Fruit fly (Drosophila melanogaster): ENCODE data around the gene AhcyL2.

AhcyL2 gene

dm6 chr3R:16986181-16987074, 4.5 kb upstream of the AhcyL2 start (continued):
- peak; percentile 86 for TF ChIP-seq CG3838 (GFP tag; optimal IDR thresholded peaks at IDR 0.05)
- TF ChIP-seq Camta (GFP tag; optimal IDR thresholded peaks at IDR 0.05): peak; percentile 86
- peak; percentile 83 for TF ChIP-seq ssp (GFP tag; IDR thresholded peaks at IDR 0.05)
- peak; percentile 38 for TF ChIP-seq MESR4 (GFP tag; optimal IDR thresholded peaks at IDR 0.05)
- TF ChIP-seq mam (GFP tag; optimal IDR thresholded peaks at IDR 0.05): peak; percentile 98
- no peak for TF ChIP-seq CG8478 (optimal IDR thresholded peaks at IDR 0.05)
- TF ChIP-seq kni (GFP tag; optimal IDR thresholded peaks at IDR 0.05): peak; percentile 11
- TF ChIP-seq Pdp1 (GFP tag; optimal IDR thresholded peaks at IDR 0.05): peak; percentile 94 to 96
- peak; percentile 78 for TF ChIP-seq CG15479 (GFP tag; optimal IDR thresholded peaks at IDR 0.05)
- TF ChIP-seq Max (GFP tag; optimal IDR thresholded peaks at IDR 0.05): peak; percentile 83
- TF ChIP-seq CG7963 (GFP tag; IDR thresholded peaks at IDR 0.05; ENCODE audit: partially characterized antibody): no peak
- peak; percentile 98 for TF ChIP-seq wdn (GFP tag; IDR thresholded peaks at IDR 0.05)
- peak; percentile 70 for TF ChIP-seq CG4820 (GFP tag; optimal IDR thresholded peaks at IDR 0.05)
- TF ChIP-seq Dfd (GFP tag; optimal IDR thresholded peaks at IDR 0.05): no peak
- TF ChIP-seq GATAe (GFP tag; conservative IDR thresholded peaks at IDR 0.05): peak; percentile 95
- peak; percentile 98 for TF ChIP-seq CG3847 (GFP tag; IDR thresholded peaks at IDR 0.05)
- peak; percentile 97 for TF ChIP-seq CG11247 (GFP tag; IDR thresholded peaks at IDR 0.05)
- peak; percentile 85 for TF ChIP-seq NC2β (GFP tag; optimal IDR thresholded peaks at IDR 0.05)
- peak; percentile 78 for TF ChIP-seq wek (GFP tag; optimal IDR thresholded peaks at IDR 0.05)
- peak; percentile 89 for TF ChIP-seq odd (GFP tag; optimal IDR thresholded peaks at IDR 0.05)
- TF ChIP-seq insv (GFP tag; optimal IDR thresholded peaks at IDR 0.05): peak; percentile 39 to 65
- TF ChIP-seq CG8388 (GFP tag; optimal IDR thresholded peaks at IDR 0.05): peak; percentile 63
- no peak for TF ChIP-seq Dll (GFP tag; IDR thresholded peaks at IDR 0.05; ENCODE audit: partially characterized antibody)
- TF ChIP-seq CG6765 (GFP tag; optimal IDR thresholded peaks at IDR 0.05): peak; percentile 88
- TF ChIP-seq Mrtf (GFP tag; IDR thresholded peaks at IDR 0.05): peak; percentile 97
- peak; percentile 93 for TF ChIP-seq B-H1 (GFP tag; IDR thresholded peaks at IDR 0.05)
- peak; percentile 86 for TF ChIP-seq CG11696 (GFP tag; IDR thresholded peaks at IDR 0.05)

- TF ChIP-seq row (GFP tag; IDR thresholded peaks at IDR 0.05): peak; percentile 45
- no peak for TF ChIP-seq Gsc (GFP tag; IDR thresholded peaks at IDR 0.05)
- peak; percentile 78 for TF ChIP-seq Med (GFP tag)
- TF ChIP-seq TFAM (GFP tag; optimal IDR thresholded peaks at IDR 0.05): no peak
- peak; percentile 18 for TF ChIP-seq CG11504 (tag; optimal IDR thresholded peaks at IDR 0.05)
- peak; percentile 82 for TF ChIP-seq D19B (GFP tag; optimal IDR thresholded peaks at IDR 0.05)
- TF ChIP-seq NK7.1 (GFP tag; optimal IDR thresholded peaks at IDR 0.05): no peak
- TF ChIP-seq lbe (GFP tag; optimal IDR thresholded peaks at IDR 0.05): peak; percentile 12
- TF ChIP-seq Xbp1 (GFP tag; optimal IDR thresholded peaks at IDR 0.05): peak; percentile 4
- peak in 1 of 2 experiments; percentile 9 for TF ChIP-seq Hr51 (GFP tag; optimal IDR thresholded peaks at IDR 0.05)
- TF ChIP-seq Asciz (GFP tag; optimal IDR thresholded peaks at IDR 0.05): no peak
- TF ChIP-seq gem (tag; optimal IDR thresholded peaks at IDR 0.05): peak; percentile 19
- peak; percentile 64 for TF ChIP-seq vvl (GFP tag; IDR thresholded peaks at IDR 0.05)
- peak; percentile 52 for TF ChIP-seq CG14441 (GFP tag; IDR thresholded peaks at IDR 0.05)
- 0 out of 3 replicates have a peak, but pooled peaks have one; percentile 19 for TF ChIP-seq zfh1 (GFP tag; IDR thresholded peaks at IDR 0.05)
- TF ChIP-seq dysf (GFP tag; IDR thresholded peaks at IDR 0.05): 0 out of 3 replicates have a peak, but pooled peaks have one; percentile 35
- peak; percentile 26 for TF ChIP-seq Sox102F (GFP tag; optimal IDR thresholded peaks at IDR 0.05)
- no peak for TF ChIP-seq B-H2 (GFP tag; optimal IDR thresholded peaks at IDR 0.05)
- TF ChIP-seq pan (optimal IDR thresholded peaks at IDR 0.05): no peak
- peak in 1 of 2 experiments; percentile 28 for TF ChIP-seq pan (GFP tag; optimal IDR thresholded peaks at IDR 0.05 in 1 of 2, IDR thresholded peaks at IDR 0.05 in 1 of 2)
- peak; percentile 29 for TF ChIP-seq dmrt99B (tag; optimal IDR thresholded peaks at IDR 0.05)
- peak; percentile 8; the same call in 1 of the 2 replicates for TF ChIP-seq HLH3B (GFP tag; IDR thresholded peaks at IDR 0.05)
- no peak for TF ChIP-seq Meics (GFP tag; optimal IDR thresholded peaks at IDR 0.05)
These were observed 3.6 kb upstream of the AhcyL2 start for dm6 chr3R:16985547-16985946.

All from whole organism, embryonic.